Fruit fly (Drosophila melanogaster): ENCODE measurements around the gene Sgs3.

The Sgs3 gene

DNA sequence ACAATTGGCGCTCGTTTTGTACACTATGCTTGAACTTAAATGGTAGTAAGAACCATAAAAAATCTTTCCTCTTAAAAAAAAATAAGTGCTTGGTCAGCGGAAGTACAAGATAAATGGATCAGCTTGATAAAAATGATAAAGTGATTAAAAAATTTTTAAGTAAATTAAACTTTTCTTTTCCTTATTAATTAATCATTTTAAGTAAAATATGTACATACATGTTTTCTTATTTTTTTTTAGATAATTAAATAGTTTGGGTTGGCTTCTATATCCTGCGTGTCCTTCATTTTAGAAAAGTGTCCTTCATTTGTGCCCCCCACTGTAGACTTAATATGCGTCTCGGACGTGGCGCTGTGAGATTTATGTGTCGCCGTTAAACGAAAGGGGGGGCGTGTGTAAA is 44.6 kb downstream of the Sgs3 start (continued):
- TF ChIP-seq pfk (GFP tag; optimal IDR thresholded peaks at IDR 0.05) (no peak), CG6175 (GFP tag; IDR thresholded peaks at IDR 0.05) (peak; percentile 17; the same call in 1 of the 3 replicates), CG12659 (GFP tag; optimal IDR thresholded peaks at IDR 0.05) (peak; percentile 25), CG3065 (GFP tag; optimal IDR thresholded peaks at IDR 0.05) (no peak), ase (GFP tag; IDR thresholded peaks at IDR 0.05) (no peak), CG9932 (GFP tag; IDR thresholded peaks at IDR 0.05) (peak; percentile 31; the same call in 1 of the 2 replicates), CG8388 (GFP tag; optimal IDR thresholded peaks at IDR 0.05) (peak; percentile 24), CG2678 (tag; optimal IDR thresholded peaks at IDR 0.05) (peak; percentile 65), CG14965 (GFP tag; optimal IDR thresholded peaks at IDR 0.05; ENCODE audit: borderline replicate concordance) (no peak), CG10462 (GFP tag; optimal IDR thresholded peaks at IDR 0.05) (no peak), fd3F (GFP tag; optimal IDR thresholded peaks at IDR 0.05) (peak; percentile 31), Mrtf (GFP tag; IDR thresholded peaks at IDR 0.05) (no peak), YL-1 (GFP tag; optimal IDR thresholded peaks at IDR 0.05) (no peak), toy (GFP tag; IDR thresholded peaks at IDR 0.05) (no peak), jumu (GFP tag; optimal IDR thresholded peaks at IDR 0.05) (no peak), Oli (tag; optimal IDR thresholded peaks at IDR 0.05) (peak; percentile 27), B-H1 (GFP tag; IDR thresholded peaks at IDR 0.05) (no peak), crol (GFP tag; IDR thresholded peaks at IDR 0.05) (no peak), CG32772 (GFP tag; IDR thresholded peaks at IDR 0.05) (no peak), CG4617 (GFP tag; optimal IDR thresholded peaks at IDR 0.05; ENCODE audit: borderline replicate concordance) (no peak), pita (GFP tag; optimal IDR thresholded peaks at IDR 0.05) (no peak), CG34376 (GFP tag; optimal IDR thresholded peaks at IDR 0.05) (no peak), CG17186 (GFP tag; optimal IDR thresholded peaks at IDR 0.05) (no peak), slp2 (GFP tag; optimal IDR thresholded peaks at IDR 0.05) (no peak), CG6765 (GFP tag; optimal IDR thresholded peaks at IDR 0.05) (no peak), CG4820 (GFP tag; optimal IDR thresholded peaks at IDR 0.05) (no peak), bsh (GFP tag; optimal IDR thresholded peaks at IDR 0.05) (no peak), sr (GFP tag; IDR thresholded peaks at IDR 0.05) (no peak), dan (GFP tag; IDR thresholded peaks at IDR 0.05) (no peak), nerfin-2 (GFP tag; IDR thresholded peaks at IDR 0.05; ENCODE audit: partially characterized antibody) (no peak), pum (GFP tag; optimal IDR thresholded peaks at IDR 0.05) (no peak), NC2β (GFP tag; optimal IDR thresholded peaks at IDR 0.05) (no peak), Rfx (GFP tag; IDR thresholded peaks at IDR 0.05) (peak; percentile 38; the same call in 1 of the 2 replicates), hth (optimal IDR thresholded peaks at IDR 0.05) (no peak), gt (GFP tag; IDR thresholded peaks at IDR 0.05) (no peak), Chrac-16 (GFP tag; optimal IDR thresholded peaks at IDR 0.05) (no peak), CG2120 (GFP tag; optimal IDR thresholded peaks at IDR 0.05) (peak; percentile 47), row (GFP tag; IDR thresholded peaks at IDR 0.05) (peak; percentile 15; the same call in 1 of the 3 replicates), dmrt99B (tag; optimal IDR thresholded peaks at IDR 0.05) (peak; percentile 37), ab (GFP tag; optimal IDR thresholded peaks at IDR 0.05) (no peak), Dek (tag; optimal IDR thresholded peaks at IDR 0.05) (peak; percentile 51), D19B (GFP tag; optimal IDR thresholded peaks at IDR 0.05) (peak; percentile 7), CG10321 (GFP tag; IDR thresholded peaks at IDR 0.05) (no peak), NC2α (GFP tag; optimal IDR thresholded peaks at IDR 0.05) (no peak), CG11723 (GFP tag; optimal IDR thresholded peaks at IDR 0.05) (no peak), Vsx1 (GFP tag; optimal IDR thresholded peaks at IDR 0.05) (peak; percentile 22), Antp (GFP tag; optimal IDR thresholded peaks at IDR 0.05) (no peak), Taf1 (GFP tag; IDR thresholded peaks at IDR 0.05) (no peak), disco-r (GFP tag; optimal IDR thresholded peaks at IDR 0.05) (no peak), CG4854 (GFP tag; optimal IDR thresholded peaks at IDR 0.05) (no peak), CG32767 (GFP tag; IDR thresholded peaks at IDR 0.05) (no peak), CG42726 (GFP tag; IDR thresholded peaks at IDR 0.05; ENCODE audit: partially characterized antibody) (no peak)

Measured in whole organism, embryonic.